Fruit fly (Drosophila melanogaster) whole organism: Measurements from ENCODE around the gene Cpr11A.

Source experiments
- EcR ChIP-seq, 2 experiments: fragments of >200 bp; optimal IDR thresholded peaks; 2 replicates each; lab custom pipeline; 2017; ENCODE audit warnings: missing biosample characterization in 2 of 2, missing genetic modification characterization in 2 of 2, missing genetic modification reagents in 2 of 2
- pan ChIP-seq: fragments of >200 bp; optimal IDR thresholded peaks from 2 replicates; lab custom pipeline; 2017
- psq ChIP-seq: fragments of >200 bp; optimal IDR thresholded peaks from 2 replicates; lab custom pipeline; 2017
- usp ChIP-seq: fragments of >200 bp; optimal IDR thresholded peaks from 2 replicates; lab custom pipeline; 2017; ENCODE audit warnings: missing biosample characterization, missing genetic modification characterization, mixed read lengths

- TF ChIP-seq EcR (GFP tag; optimal IDR thresholded peaks at IDR 0.05; lab: Kevin White, UChicago) (no peak), usp (GFP tag; lab: Kevin White, UChicago) (no peak), psq (lab: Kevin White, UChicago) (no peak), pan (lab: Kevin White, UChicago) (no peak)
Observed at dm6 chrX:12467241-12467597, 19.6 kb upstream of the Cpr11A start.
